Worm (Caenorhabditis elegans) whole organism, L1 larva: ENCODE data around the gene ncx-6.

Source experiments
- C34B4.2 ChIP-seq: sonication (generic microtip); optimal IDR thresholded peaks from 2 replicates; lab custom pipeline; 2017; ENCODE audit warnings: mild to moderate bottlenecking, missing genetic modification characterization, missing compliant biosample characterization
- alr-1 ChIP-seq: fragments of 200-800 bp; sonication (Bioruptor generic); optimal IDR thresholded peaks from 2 replicates; lab custom pipeline; 2018; ENCODE audit warnings: borderline replicate concordance, mild to moderate bottlenecking, missing genetic modification characterization, missing compliant biosample characterization
- aly-2 ChIP-seq: fragments of 150-350 bp; optimal IDR thresholded peaks from 2 replicates; lab custom pipeline; 2014; ENCODE audit warnings: missing biosample characterization, missing genetic modification characterization
- ama-1 ChIP-seq: fragments of 150-350 bp; optimal IDR thresholded peaks from 2 replicates; lab custom pipeline; 2014
- blmp-1 ChIP-seq: fragments of 150-350 bp; optimal IDR thresholded peaks from 2 replicates; lab custom pipeline; 2014; ENCODE audit warnings: missing biosample characterization, missing genetic modification characterization
- ceh-63 ChIP-seq: fragments of 200-800 bp; sonication (Bioruptor generic); optimal IDR thresholded peaks from 2 replicates; lab custom pipeline; 2018; ENCODE audit warnings: mild to moderate bottlenecking, missing genetic modification characterization, missing compliant biosample characterization
- ceh-8 ChIP-seq: fragments of 200-800 bp; sonication (Bioruptor generic); optimal IDR thresholded peaks from 2 replicates; lab custom pipeline; 2018; ENCODE audit warnings: mild to moderate bottlenecking, missing genetic modification characterization, moderate library complexity, missing compliant biosample characterization
- dpl-1 ChIP-seq, 3 experiments: fragments of 150-350 bp in 2 of 3; sonication (generic microtip) in 1 of 3; optimal IDR thresholded peaks; 2 replicates each; lab custom pipeline; 2014 to 2017; ENCODE audit warnings: missing biosample characterization in 3 of 3, missing genetic modification characterization in 3 of 3, missing genetic modification reagents in 3 of 3
- efl-1 ChIP-seq, 4 experiments: fragments of 150-350 bp; optimal IDR thresholded peaks in 3 of 4; peaks in 1 of 4; 1 replicate in 1 of 4; 2 replicates in 3 of 4; lab custom pipeline; 2014; ENCODE audit warnings: missing biosample characterization in 2 of 4, missing genetic modification characterization in 2 of 4, missing genetic modification reagents in 2 of 4
- efl-3 ChIP-seq: fragments of 200-800 bp; sonication (Bioruptor generic); optimal IDR thresholded peaks from 2 replicates; lab custom pipeline; 2018; ENCODE audit warnings: mild to moderate bottlenecking, missing genetic modification characterization, missing compliant biosample characterization
- elt-3 ChIP-seq, 6 experiments: fragments of 150-350 bp in 1 of 6; sonication (generic microtip); optimal IDR thresholded peaks; 2 replicates each; lab custom pipeline; 2017 to 2018; ENCODE audit warnings: missing biosample characterization in 6 of 6, missing genetic modification characterization in 6 of 6, inconsistent platforms in 1 of 6
- ets-5 ChIP-seq: fragments of 200-800 bp; sonication (Bioruptor generic); IDR thresholded peaks from 2 replicates; pipeline ENCODE4 v1.3.6; 2022; ENCODE audit warnings: missing genetic modification characterization, missing compliant biosample characterization
- fos-1 ChIP-seq: fragments of 150-350 bp; optimal IDR thresholded peaks from 2 replicates; lab custom pipeline; 2014; ENCODE audit warnings: missing biosample characterization, missing genetic modification characterization
- grh-1 ChIP-seq: fragments of 200-800 bp; sonication (Bioruptor generic); IDR thresholded peaks from 2 replicates; pipeline ENCODE4 v1.3.6; 2022; ENCODE audit warnings: missing genetic modification reagents, missing genetic modification characterization, missing compliant biosample characterization
- hlh-17 ChIP-seq: fragments of 200-800 bp; sonication (Bioruptor generic); optimal IDR thresholded peaks from 2 replicates; lab custom pipeline; 2018; ENCODE audit warnings: missing genetic modification characterization, mild to moderate bottlenecking, missing compliant biosample characterization, moderate library complexity, borderline replicate concordance
- hlh-4 ChIP-seq: sonication (generic microtip); optimal IDR thresholded peaks from 2 replicates; lab custom pipeline; 2016; ENCODE audit warnings: mild to moderate bottlenecking, missing genetic modification characterization, missing compliant biosample characterization
- jun-1 ChIP-seq: fragments of 150-350 bp; optimal IDR thresholded peaks from 2 replicates; lab custom pipeline; 2014; ENCODE audit warnings: missing biosample characterization, missing genetic modification reagents, missing genetic modification characterization
- lin-13 ChIP-seq: fragments of 150-350 bp; optimal IDR thresholded peaks from 2 replicates; lab custom pipeline; 2014; ENCODE audit warnings: missing biosample characterization, missing genetic modification reagents, missing genetic modification characterization
- lin-14 ChIP-seq: fragments of 200-800 bp; sonication (Bioruptor generic); optimal IDR thresholded peaks from 2 replicates; lab custom pipeline; 2018; ENCODE audit warnings: mild to moderate bottlenecking, missing genetic modification characterization, moderate library complexity, missing compliant biosample characterization
- lin-15B ChIP-seq: fragments of 150-350 bp; sonication (generic microtip); optimal IDR thresholded peaks from 3 replicates; lab custom pipeline; 2014; ENCODE audit warnings: missing biosample characterization, missing genetic modification characterization
- lin-35 ChIP-seq, 2 experiments: fragments of 150-350 bp; optimal IDR thresholded peaks; 2 replicates each; lab custom pipeline; 2014; ENCODE audit warnings: missing biosample characterization in 2 of 2, missing genetic modification characterization in 2 of 2, missing genetic modification reagents in 2 of 2
- lin-39 ChIP-seq: fragments of 150-350 bp; optimal IDR thresholded peaks from 2 replicates; lab custom pipeline; 2014; ENCODE audit warnings: missing biosample characterization, missing genetic modification reagents, missing genetic modification characterization
- lir-3 ChIP-seq: sonication (generic microtip); optimal IDR thresholded peaks from 2 replicates; lab custom pipeline; 2016; ENCODE audit warnings: mild to moderate bottlenecking, missing genetic modification characterization, moderate library complexity, missing compliant biosample characterization; ENCODE audit not compliant: poor library complexity
- lsy-2 ChIP-seq, 2 experiments: fragments of 150-350 bp; optimal IDR thresholded peaks; 2 replicates each; lab custom pipeline; 2014; ENCODE audit warnings: missing biosample characterization in 2 of 2, missing genetic modification characterization in 2 of 2
- mab-9 ChIP-seq: fragments of 200-800 bp; sonication (Bioruptor generic); IDR thresholded peaks from 2 replicates; pipeline ENCODE4 v1.3.6; 2022; ENCODE audit warnings: missing genetic modification reagents, missing genetic modification characterization, missing compliant biosample characterization
- mdl-1 ChIP-seq, 2 experiments: fragments of 150-350 bp; optimal IDR thresholded peaks; 2 replicates each; lab custom pipeline; 2014 to 2017; ENCODE audit warnings: missing biosample characterization in 2 of 2, missing genetic modification characterization in 2 of 2, inconsistent platforms in 1 of 2
- mep-1 ChIP-seq: fragments of 150-350 bp; optimal IDR thresholded peaks from 2 replicates; lab custom pipeline; 2014; ENCODE audit warnings: missing biosample characterization, missing genetic modification characterization
- nhr-11 ChIP-seq: fragments of 150-350 bp; optimal IDR thresholded peaks from 2 replicates; lab custom pipeline; 2014; ENCODE audit warnings: missing biosample characterization, missing genetic modification characterization
- nhr-19 ChIP-seq: fragments of 200-800 bp; sonication (Bioruptor generic); conservative IDR thresholded peaks from 2 replicates; pipeline ENCODE4 v1.3.6; 2022; ENCODE audit warnings: missing genetic modification characterization, missing compliant biosample characterization
- nhr-20 ChIP-seq: sonication (generic microtip); optimal IDR thresholded peaks from 2 replicates; lab custom pipeline; 2016; ENCODE audit warnings: mild to moderate bottlenecking, missing genetic modification characterization, missing compliant biosample characterization
- nhr-28 ChIP-seq: fragments of 150-350 bp; optimal IDR thresholded peaks from 2 replicates; lab custom pipeline; 2014; ENCODE audit warnings: missing biosample characterization, missing genetic modification characterization
- nhr-71 ChIP-seq: sonication (generic microtip); optimal IDR thresholded peaks from 2 replicates; lab custom pipeline; 2016; ENCODE audit warnings: mild to moderate bottlenecking, missing genetic modification characterization, moderate library complexity, missing compliant biosample characterization
- nhr-76 ChIP-seq: sonication (generic microtip); optimal IDR thresholded peaks from 2 replicates; lab custom pipeline; 2017; ENCODE audit warnings: missing biosample characterization, missing genetic modification characterization
- nhr-77 ChIP-seq: fragments of 150-350 bp; optimal IDR thresholded peaks from 2 replicates; lab custom pipeline; 2014; ENCODE audit warnings: missing biosample characterization, missing genetic modification characterization
- nhr-84 ChIP-seq: sonication (generic microtip); optimal IDR thresholded peaks from 2 replicates; lab custom pipeline; 2017; ENCODE audit warnings: missing biosample characterization, missing genetic modification characterization
- nhr-90 ChIP-seq: sonication (generic microtip); optimal IDR thresholded peaks from 2 replicates; lab custom pipeline; 2016; ENCODE audit warnings: mild to moderate bottlenecking, missing genetic modification characterization, missing compliant biosample characterization; ENCODE audit not compliant: poor library complexity
- rnt-1 ChIP-seq: sonication (generic microtip); optimal IDR thresholded peaks from 2 replicates; lab custom pipeline; 2016; ENCODE audit warnings: mild to moderate bottlenecking, missing genetic modification characterization, moderate library complexity, missing compliant biosample characterization
- snu-23 ChIP-seq: sonication (generic microtip); optimal IDR thresholded peaks from 2 replicates; lab custom pipeline; 2016; ENCODE audit warnings: missing genetic modification characterization, missing compliant biosample characterization
- swsn-7 ChIP-seq: sonication (generic microtip); optimal IDR thresholded peaks from 2 replicates; lab custom pipeline; 2016; ENCODE audit warnings: missing genetic modification characterization, missing compliant biosample characterization
- tbx-2 ChIP-seq: sonication (generic microtip); optimal IDR thresholded peaks from 2 replicates; lab custom pipeline; 2016; ENCODE audit warnings: missing genetic modification characterization, missing compliant biosample characterization
- unc-30 ChIP-seq: sonication (generic microtip); optimal IDR thresholded peaks from 2 replicates; lab custom pipeline; 2017; ENCODE audit warnings: missing biosample characterization, missing genetic modification characterization
- unc-86 ChIP-seq: sonication (generic microtip); optimal IDR thresholded peaks from 2 replicates; lab custom pipeline; 2016; ENCODE audit warnings: missing genetic modification characterization, missing compliant biosample characterization
- unc-98 ChIP-seq: fragments of 200-800 bp; sonication (Bioruptor generic); IDR thresholded peaks from 2 replicates; pipeline ENCODE4 v1.3.6; 2022; ENCODE audit warnings: missing genetic modification characterization, missing compliant biosample characterization
- vab-15 ChIP-seq: sonication (generic microtip); optimal IDR thresholded peaks from 2 replicates; lab custom pipeline; 2017; ENCODE audit warnings: missing genotype, mild to moderate bottlenecking, missing genetic modification characterization, missing compliant biosample characterization

ncx-6 gene

DNA sequence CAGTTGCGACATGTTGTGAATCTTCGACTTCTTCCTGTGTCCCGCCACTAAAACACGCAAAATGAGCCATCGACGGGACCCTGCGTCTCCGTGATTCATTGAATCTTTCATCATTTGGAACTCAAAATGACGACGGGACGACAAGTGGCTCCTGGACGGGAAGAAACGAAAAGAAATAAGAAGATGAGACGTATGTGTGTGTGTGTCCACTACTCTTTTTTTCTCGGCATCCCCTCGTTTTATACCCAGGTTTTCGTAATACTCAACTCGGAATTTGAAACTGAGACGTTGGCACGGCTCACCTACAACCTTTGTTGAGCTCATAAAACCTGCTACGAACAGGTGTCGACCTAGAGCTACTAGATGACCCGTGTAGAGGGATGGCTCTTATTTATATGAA lies 30.8 kb upstream of the ncx-6 start (continued):
- TF ChIP-seq nhr-77 (tag; lab: Kevin White, UChicago) (no peak), vab-15 (no peak), lsy-2 (tag; optimal IDR thresholded peaks at IDR 0.05; lab: Kevin White, UChicago) (peak in 1 of 2 experiments; percentile 33), lin-14 (GFP tag; lab: Kevin White, UChicago) (peak; percentile 73), snu-23 (GFP tag; lab: Kevin White, UChicago) (peak; percentile 58), efl-1 (optimal IDR thresholded peaks at IDR 0.05; lab: Kevin White, UChicago) (peak in 1 of 2 experiments; percentile 6), efl-1 (GFP tag; optimal IDR thresholded peaks at IDR 0.05 in 1 of 2; lab: Kevin White, UChicago) (no peak), ceh-8 (GFP tag; lab: Kevin White, UChicago) (no peak), grh-1 (GFP tag; lab: Robert Waterston, UW) (no peak), C34B4.2 (tag; lab: Kevin White, UChicago) (no peak), nhr-76 (tag; lab: Kevin White, UChicago) (no peak), unc-30 (tag; lab: Kevin White, UChicago) (no peak), lin-15B (tag; lab: Kevin White, UChicago) (no peak), mdl-1 (tag; optimal IDR thresholded peaks at IDR 0.05; lab: Kevin White, UChicago) (no peak), nhr-90 (tag; lab: Kevin White, UChicago) (no peak), alr-1 (no peak), nhr-19 (peak; percentile 22; the same call in 1 of the 2 replicates)
- TF ChIP-seq, all 84 proteins: peak for 10

- TF ChIP-seq hlh-17 (no peak), tbx-2 (tag; lab: Kevin White, UChicago) (no peak), swsn-7 (tag; lab: Kevin White, UChicago) (no peak), nhr-28 (tag; lab: Kevin White, UChicago) (no peak), mep-1 (tag; lab: Kevin White, UChicago) (no peak), C34B4.2 (tag; lab: Kevin White, UChicago) (no peak), unc-86 (no peak), alr-1 (no peak), lin-13 (no peak), unc-30 (tag; lab: Kevin White, UChicago) (no peak), unc-98 (GFP tag; lab: Robert Waterston, UW) (no peak), lsy-2 (tag; optimal IDR thresholded peaks at IDR 0.05; lab: Kevin White, UChicago) (no peak), fos-1 (tag; lab: Kevin White, UChicago) (no peak), nhr-20 (no peak), nhr-11 (tag; lab: Kevin White, UChicago) (no peak), hlh-4 (tag; lab: Kevin White, UChicago) (no peak), lin-39 (no peak), snu-23 (GFP tag; lab: Kevin White, UChicago) (no peak), ceh-63 (GFP tag; lab: Kevin White, UChicago) (no peak)
- TF ChIP-seq, all 84 proteins: peak for 0
Observed at ce11 chrIII:9743239-9743638, 29.5 kb upstream of the ncx-6 start, which contains the start of gene T05G5.1. Gene T05G5.1 (minus strand): TSS chrIII:9743339.

DNA sequence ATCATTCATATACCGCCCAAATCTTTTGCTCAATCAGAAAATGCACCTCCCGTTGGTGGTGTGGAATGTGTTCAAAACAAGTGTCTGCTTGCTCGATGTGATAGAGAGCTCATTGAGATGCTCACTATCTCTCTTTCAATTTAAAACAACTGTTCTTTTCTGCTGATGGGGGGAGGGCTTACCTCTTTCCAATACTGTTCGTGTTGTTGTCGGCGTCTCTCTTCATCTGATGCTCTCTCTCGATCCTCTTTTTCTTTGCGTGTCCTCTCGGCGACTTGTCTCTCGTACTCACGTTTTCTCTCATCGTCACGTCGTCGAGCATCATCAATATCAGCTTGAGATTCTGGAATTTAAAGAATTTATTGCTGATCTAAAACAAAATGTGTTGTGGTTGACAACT lies 28.2 kb upstream of the ncx-6 start:
- peak; percentile 77 for TF ChIP-seq lin-14 (GFP tag; lab: Kevin White, UChicago)
- no peak for TF ChIP-seq hlh-17
- TF ChIP-seq lir-3 (tag; lab: Kevin White, UChicago), result peak; percentile 20
- TF ChIP-seq rnt-1 (tag; lab: Kevin White, UChicago), result peak; percentile 77
- no peak for TF ChIP-seq ets-5
- TF ChIP-seq C34B4.2 (tag; lab: Kevin White, UChicago), result no peak
- TF ChIP-seq ceh-63 (GFP tag; lab: Kevin White, UChicago), result no peak
- peak in 1 of 2 experiments; percentile 8 for TF ChIP-seq lin-35 (GFP tag; optimal IDR thresholded peaks at IDR 0.05; lab: Kevin White, UChicago)
- TF ChIP-seq lin-39, result peak; percentile 69
- TF ChIP-seq dpl-1 (GFP tag; optimal IDR thresholded peaks at IDR 0.05; lab: Kevin White, UChicago), result peak in 1 of 3 experiments; percentile 5
- no peak for TF ChIP-seq ama-1 (lab: Kevin White, UChicago)
- no peak for TF ChIP-seq efl-3 (GFP tag; lab: Kevin White, UChicago)
- TF ChIP-seq snu-23 (GFP tag; lab: Kevin White, UChicago), result peak; percentile 32
- peak; percentile 47 for TF ChIP-seq nhr-19
- TF ChIP-seq nhr-11 (tag; lab: Kevin White, UChicago), result no peak
- TF ChIP-seq alr-1, result no peak
- TF ChIP-seq lsy-2 (tag; optimal IDR thresholded peaks at IDR 0.05; lab: Kevin White, UChicago), result peak in 1 of 2 experiments; percentile 9
- no peak for TF ChIP-seq aly-2 (tag; lab: Kevin White, UChicago)
- TF ChIP-seq nhr-84 (tag; lab: Kevin White, UChicago), result no peak
- no peak for TF ChIP-seq jun-1
- no peak for TF ChIP-seq mab-9 (GFP tag; lab: Robert Waterston, UW)
- no peak for TF ChIP-seq elt-3 (tag; optimal IDR thresholded peaks at IDR 0.05; lab: Kevin White, UChicago)
- TF ChIP-seq mep-1 (tag; lab: Kevin White, UChicago), result peak; percentile 15
- peak; percentile 32 to 52 for TF ChIP-seq efl-1 (optimal IDR thresholded peaks at IDR 0.05; lab: Kevin White, UChicago)
- TF ChIP-seq efl-1 (GFP tag; optimal IDR thresholded peaks at IDR 0.05 in 1 of 2; lab: Kevin White, UChicago), result peak in 1 of 2 experiments; percentile 88
- TF ChIP-seq nhr-28 (tag; lab: Kevin White, UChicago), result no peak
- no peak for TF ChIP-seq grh-1 (GFP tag; lab: Robert Waterston, UW)
- no peak for TF ChIP-seq blmp-1 (tag; lab: Kevin White, UChicago)
- peak; percentile 75 for TF ChIP-seq nhr-71 (tag; lab: Kevin White, UChicago)
- no peak for TF ChIP-seq fos-1 (tag; lab: Kevin White, UChicago)
